Worm (Caenorhabditis elegans) whole organism, mixed stage, embryonic: ENCODE data around the gene vab-19.

Experiments used
- bed-3 ChIP-seq: fragments of 200-800 bp; sonication (Bioruptor generic); optimal IDR thresholded peaks from 3 replicates; lab custom pipeline; 2018; ENCODE audit warnings: mild to moderate bottlenecking, missing genetic modification characterization, moderate library complexity, missing compliant biosample characterization
- elt-1 ChIP-seq: sonication (generic microtip); optimal IDR thresholded peaks from 2 replicates; lab custom pipeline; 2017; ENCODE audit warnings: missing genetic modification characterization, mild to moderate bottlenecking, missing compliant biosample characterization, antibody characterized with exemption, moderate library complexity, borderline replicate concordance; ENCODE audit not compliant: insufficient read depth
- elt-3 ChIP-seq: fragments of 150-350 bp; optimal IDR thresholded peaks from 2 replicates; lab custom pipeline; 2014; ENCODE audit warnings: missing biosample characterization, missing genetic modification characterization
- ham-2 ChIP-seq: fragments of 200-800 bp; sonication (Bioruptor generic); optimal IDR thresholded peaks from 2 replicates; lab custom pipeline; 2018; ENCODE audit warnings: mild to moderate bottlenecking, missing genetic modification characterization, missing compliant biosample characterization
- lin-13 ChIP-seq: fragments of 150-350 bp; optimal IDR thresholded peaks from 2 replicates; lab custom pipeline; 2014; ENCODE audit warnings: missing biosample characterization, missing genetic modification characterization
- mab-5 ChIP-seq: fragments of 150-350 bp; optimal IDR thresholded peaks from 2 replicates; lab custom pipeline; 2014; ENCODE audit warnings: missing biosample characterization, missing genetic modification characterization
- mep-1 ChIP-seq: fragments of 150-350 bp; optimal IDR thresholded peaks from 2 replicates; lab custom pipeline; 2017; ENCODE audit warnings: missing biosample characterization, missing genetic modification reagents, missing genetic modification characterization, inconsistent platforms
- nhr-237 ChIP-seq: fragments of 150-350 bp; optimal IDR thresholded peaks from 2 replicates; lab custom pipeline; 2014; ENCODE audit warnings: missing biosample characterization, missing genetic modification characterization
- nhr-28 ChIP-seq: fragments of 150-350 bp; optimal IDR thresholded peaks from 2 replicates; lab custom pipeline; 2014; ENCODE audit warnings: missing biosample characterization, missing genetic modification characterization
- nhr-76 ChIP-seq: sonication (generic microtip); optimal IDR thresholded peaks from 2 replicates; lab custom pipeline; 2017; ENCODE audit warnings: missing biosample characterization, missing genetic modification characterization
- snpc-4 ChIP-seq: fragments of 150-350 bp; optimal IDR thresholded peaks from 2 replicates; lab custom pipeline; 2014; ENCODE audit warnings: missing biosample characterization, missing genetic modification characterization

- TF ChIP-seq bed-3 (GFP tag; lab: Kevin White, UChicago) (no peak), elt-1 (tag; lab: Kevin White, UChicago) (no peak), nhr-28 (tag; lab: Kevin White, UChicago) (no peak), ham-2 (no peak), nhr-76 (no peak), elt-3 (no peak), snpc-4 (tag; lab: Kevin White, UChicago) (no peak), lin-13 (no peak), nhr-237 (tag; lab: Kevin White, UChicago) (no peak), mab-5 (tag; lab: Kevin White, UChicago) (no peak), mep-1 (tag; lab: Kevin White, UChicago) (no peak)
Observed at ce11 chrII:2483507-2483906, 40.4 kb downstream of the vab-19 start, which contains the start of gene F53G2.13.
